Fruit fly (Drosophila melanogaster): Measurements from ENCODE around the gene CG2924.

CG2924 gene

DNA sequence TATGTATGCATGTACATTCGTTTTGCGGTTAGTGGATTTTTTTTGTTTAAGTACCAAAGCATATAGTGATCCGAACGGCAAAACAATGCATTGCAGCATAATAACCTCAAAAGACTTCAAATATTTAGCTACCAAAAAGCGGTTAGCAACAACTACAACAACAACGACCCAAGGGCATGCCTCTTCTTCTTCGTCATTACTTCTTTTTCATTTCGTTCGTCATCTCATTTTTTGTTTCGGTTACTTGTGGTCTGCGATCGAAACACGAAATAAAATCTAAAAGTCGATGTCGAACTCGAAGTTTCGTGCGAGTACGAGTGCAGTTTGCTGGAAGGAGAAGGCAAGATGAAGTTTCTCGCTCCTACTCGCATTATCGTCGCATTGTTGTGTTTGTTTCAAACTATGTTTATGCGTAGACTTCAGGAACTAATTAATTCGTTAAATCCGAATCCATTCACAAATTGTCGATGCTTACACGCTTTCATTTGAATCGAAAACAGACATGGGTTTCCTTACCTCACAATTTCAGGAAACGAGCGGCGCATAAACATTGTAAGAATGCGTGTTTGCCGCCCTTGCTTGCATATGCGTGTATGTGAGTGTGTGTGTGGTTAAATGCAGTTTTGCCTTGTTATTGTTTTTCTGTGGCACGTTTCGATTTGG is 28.3 kb upstream of the CG2924 start (continued):
- peak; percentile 70 for TF ChIP-seq pb (GFP tag; optimal IDR thresholded peaks at IDR 0.05)
- TF ChIP-seq twi (tag; optimal IDR thresholded peaks at IDR 0.05): peak; percentile 78
- TF ChIP-seq NfI (GFP tag; optimal IDR thresholded peaks at IDR 0.05): peak; percentile 74
- TF ChIP-seq Chrac-16 (GFP tag; optimal IDR thresholded peaks at IDR 0.05): peak; percentile 70
- peak; percentile 89 for TF ChIP-seq gem (tag; optimal IDR thresholded peaks at IDR 0.05)
- peak; percentile 1 for TF ChIP-seq Vsx1 (GFP tag; optimal IDR thresholded peaks at IDR 0.05)
- TF ChIP-seq Sox102F (GFP tag; optimal IDR thresholded peaks at IDR 0.05): peak; percentile 87
- peak; percentile 76 to 79 for TF ChIP-seq Pdp1 (GFP tag; optimal IDR thresholded peaks at IDR 0.05)
- TF ChIP-seq nerfin-1 (tag; optimal IDR thresholded peaks at IDR 0.05): peak; percentile 74
- TF ChIP-seq Hr3 (GFP tag; optimal IDR thresholded peaks at IDR 0.05): peak; percentile 57
- no peak for TF ChIP-seq CG9932 (GFP tag; IDR thresholded peaks at IDR 0.05)
- TF ChIP-seq CkIIα-i1 (GFP tag; IDR thresholded peaks at IDR 0.05): no peak
- peak; percentile 41 for TF ChIP-seq Max (GFP tag; optimal IDR thresholded peaks at IDR 0.05)
- TF ChIP-seq CG14710 (tag; optimal IDR thresholded peaks at IDR 0.05): peak; percentile 83
- TF ChIP-seq CG15601 (tag; optimal IDR thresholded peaks at IDR 0.05): peak; percentile 88
- no peak for TF ChIP-seq ftz-f1 (GFP tag; optimal IDR thresholded peaks at IDR 0.05)
- TF ChIP-seq Adf1 (GFP tag; IDR thresholded peaks at IDR 0.05): no peak
- TF ChIP-seq CG2120 (GFP tag; optimal IDR thresholded peaks at IDR 0.05): no peak
- TF ChIP-seq Lhr (GFP tag; optimal IDR thresholded peaks at IDR 0.05): peak; percentile 49
- peak; percentile 69 for TF ChIP-seq CG8359 (GFP tag; optimal IDR thresholded peaks at IDR 0.05; ENCODE audit: borderline replicate concordance)
- no peak for TF ChIP-seq CG8478 (optimal IDR thresholded peaks at IDR 0.05)
- TF ChIP-seq Ets65A (GFP tag): peak; percentile 92
- TF ChIP-seq Mrtf (GFP tag; IDR thresholded peaks at IDR 0.05): peak; percentile 60; the same call in 2 of the 3 replicates
- peak; percentile 74 for TF ChIP-seq run (tag; optimal IDR thresholded peaks at IDR 0.05)
- TF ChIP-seq sob (GFP tag; IDR thresholded peaks at IDR 0.05): peak; percentile 62; the same call in 1 of the 2 replicates
- TF ChIP-seq CG12155 (GFP tag; optimal IDR thresholded peaks at IDR 0.05): peak; percentile 59
- TF ChIP-seq bcd (GFP tag; optimal IDR thresholded peaks at IDR 0.05): peak; percentile 58
- TF ChIP-seq GATAe (GFP tag; conservative IDR thresholded peaks at IDR 0.05): no peak
- TF ChIP-seq CG13287 (GFP tag; IDR thresholded peaks at IDR 0.05; ENCODE audit: partially characterized antibody): no peak
- TF ChIP-seq CG3281 (GFP tag; optimal IDR thresholded peaks at IDR 0.05): peak; percentile 6
- TF ChIP-seq rib (GFP tag; IDR thresholded peaks at IDR 0.05): no peak
- TF ChIP-seq dm (GFP tag; optimal IDR thresholded peaks at IDR 0.05): peak; percentile 61
- peak; percentile 76 for TF ChIP-seq CoRest (tag; optimal IDR thresholded peaks at IDR 0.05)
- no peak for TF ChIP-seq pho (GFP tag; optimal IDR thresholded peaks at IDR 0.05)
- TF ChIP-seq Med (GFP tag): peak; percentile 97
- peak; percentile 94 for TF ChIP-seq CG2712 (tag; optimal IDR thresholded peaks at IDR 0.05)
- no peak for TF ChIP-seq vnd (GFP tag; IDR thresholded peaks at IDR 0.05; ENCODE audit: partially characterized antibody)
- TF ChIP-seq CG3847 (GFP tag; IDR thresholded peaks at IDR 0.05): peak; percentile 48
- peak; percentile 87 for TF ChIP-seq dmrt99B (tag; optimal IDR thresholded peaks at IDR 0.05)
- TF ChIP-seq nau (GFP tag; optimal IDR thresholded peaks at IDR 0.05): peak; percentile 70
- peak; percentile 66; the same call in 2 of the 3 replicates for TF ChIP-seq dysf (GFP tag; IDR thresholded peaks at IDR 0.05)
- TF ChIP-seq CG17802 (tag; optimal IDR thresholded peaks at IDR 0.05): peak; percentile 68
- TF ChIP-seq NC2α (GFP tag; optimal IDR thresholded peaks at IDR 0.05): peak; percentile 79
- peak; percentile 76 for TF ChIP-seq CG15269 (tag; optimal IDR thresholded peaks at IDR 0.05)
- TF ChIP-seq CG7963 (GFP tag; IDR thresholded peaks at IDR 0.05; ENCODE audit: partially characterized antibody): no peak
- TF ChIP-seq CG2116 (GFP tag; optimal IDR thresholded peaks at IDR 0.05): peak; percentile 28
- TF ChIP-seq CG17829 (tag; optimal IDR thresholded peaks at IDR 0.05): peak; percentile 93
- peak; percentile 73 for TF ChIP-seq sim (GFP tag; IDR thresholded peaks at IDR 0.05)
- TF ChIP-seq ci (GFP tag; IDR thresholded peaks at IDR 0.05): peak; percentile 98
- peak; percentile 87 for TF ChIP-seq Side (GFP tag; optimal IDR thresholded peaks at IDR 0.05)

Data from whole organism, embryonic.